Fruit fly (Drosophila melanogaster): Measurements from ENCODE around the gene CG13806.

CG13806 gene

dm6 chr3L:2256422-2257172 is 9.6 kb upstream of the CG13806 start:
- TF ChIP-seq Ets65A (GFP tag): peak; percentile 4
- TF ChIP-seq sr (GFP tag; IDR thresholded peaks at IDR 0.05): peak; percentile 91
- 0 out of 3 replicates have a peak, but pooled peaks have one; percentile 38 for TF ChIP-seq CG7963 (GFP tag; IDR thresholded peaks at IDR 0.05; ENCODE audit: partially characterized antibody)
- 0 out of 4 replicates have a peak, but pooled peaks have one; percentile 5 for TF ChIP-seq chinmo (GFP tag; IDR thresholded peaks at IDR 0.05; ENCODE audit: partially characterized antibody)
- TF ChIP-seq CG7372 (GFP tag; IDR thresholded peaks at IDR 0.05): peak; percentile 29; the same call in 1 of the 2 replicates
- 0 out of 3 replicates have a peak, but pooled peaks have one; percentile 28 for TF ChIP-seq ci (GFP tag; IDR thresholded peaks at IDR 0.05)
- no peak for TF ChIP-seq p53 (GFP tag; optimal IDR thresholded peaks at IDR 0.05)
- no peak for TF ChIP-seq CG8359 (GFP tag; optimal IDR thresholded peaks at IDR 0.05; ENCODE audit: borderline replicate concordance)
- no peak for TF ChIP-seq CG8478 (optimal IDR thresholded peaks at IDR 0.05)
- peak; percentile 82 for TF ChIP-seq kah (GFP tag; optimal IDR thresholded peaks at IDR 0.05)
- peak; percentile 87 for TF ChIP-seq scrt (GFP tag; optimal IDR thresholded peaks at IDR 0.05)

dm6 chr3L:2257412-2257862 is 8.8 kb upstream of the CG13806 start, which contains the start of the genes CG1275 and Elp5:
Gene CG1275, minus strand, starts transcription at chr3L:2257423.
Gene Elp5, plus strand, starts transcription at chr3L:2257456.
- TF ChIP-seq CG4360 (GFP tag; IDR thresholded peaks at IDR 0.05) (peak; percentile 90), Oli (tag; optimal IDR thresholded peaks at IDR 0.05) (peak; percentile 98), HmgD (GFP tag; optimal IDR thresholded peaks at IDR 0.05) (peak; percentile 86), CG6854 (GFP tag; optimal IDR thresholded peaks at IDR 0.05) (peak; percentile 88), Hr51 (GFP tag; optimal IDR thresholded peaks at IDR 0.05) (peak; percentile 97 to 98), Vsx1 (GFP tag; optimal IDR thresholded peaks at IDR 0.05) (peak; percentile 96), Nf-YB (GFP tag; optimal IDR thresholded peaks at IDR 0.05) (peak; percentile 87), CG5180 (GFP tag; optimal IDR thresholded peaks at IDR 0.05) (peak; percentile 83), CG2120 (GFP tag; optimal IDR thresholded peaks at IDR 0.05) (peak; percentile 99), Ada2b (GFP tag; IDR thresholded peaks at IDR 0.05) (peak; percentile 99), CG9817 (tag; optimal IDR thresholded peaks at IDR 0.05) (peak; percentile 99), CG17912 (GFP tag; optimal IDR thresholded peaks at IDR 0.05) (peak; percentile 97), D (optimal IDR thresholded peaks at IDR 0.05) (no peak), D (GFP tag; optimal IDR thresholded peaks at IDR 0.05) (peak; percentile 92), toy (GFP tag; IDR thresholded peaks at IDR 0.05) (peak; percentile 99), CG2875 (GFP tag; optimal IDR thresholded peaks at IDR 0.05) (peak; percentile 97), sim (GFP tag; IDR thresholded peaks at IDR 0.05) (peak; percentile 99), CG15601 (tag; optimal IDR thresholded peaks at IDR 0.05) (peak; percentile 96), ems (GFP tag; optimal IDR thresholded peaks at IDR 0.05) (peak; percentile 96), ab (GFP tag; optimal IDR thresholded peaks at IDR 0.05) (peak; percentile 89), CG5245 (GFP tag; optimal IDR thresholded peaks at IDR 0.05) (peak; percentile 94), dati (GFP tag; IDR thresholded peaks at IDR 0.05) (peak; percentile 99), fd96Cb (tag; optimal IDR thresholded peaks at IDR 0.05) (peak; percentile 96), mirr (GFP tag; optimal IDR thresholded peaks at IDR 0.05) (peak; percentile 98), shn (GFP tag; optimal IDR thresholded peaks at IDR 0.05) (peak; percentile 91), CG4404 (GFP tag; IDR thresholded peaks at IDR 0.05) (peak; percentile 98), CG3281 (GFP tag; optimal IDR thresholded peaks at IDR 0.05) (peak; percentile 96), wdn (GFP tag; IDR thresholded peaks at IDR 0.05) (peak; percentile 99), CG4820 (GFP tag; optimal IDR thresholded peaks at IDR 0.05) (peak; percentile 94), CG1233 (GFP tag; optimal IDR thresholded peaks at IDR 0.05) (peak; percentile 99), btn (GFP tag; optimal IDR thresholded peaks at IDR 0.05) (peak; percentile 89), danr (GFP tag; IDR thresholded peaks at IDR 0.05) (peak; percentile 99), Jarid2 (GFP tag; optimal IDR thresholded peaks at IDR 0.05) (peak; percentile 84), CG8765 (GFP tag; IDR thresholded peaks at IDR 0.05) (peak; percentile 99), CG8924 (tag; optimal IDR thresholded peaks at IDR 0.05) (peak; percentile 98), esg (GFP tag; conservative IDR thresholded peaks at IDR 0.05) (peak; percentile 99), CG10565 (GFP tag; optimal IDR thresholded peaks at IDR 0.05) (peak; percentile 57), CG11696 (GFP tag; IDR thresholded peaks at IDR 0.05) (peak; percentile 98)

All from whole organism, embryonic.